In the genomic region with DNA sequence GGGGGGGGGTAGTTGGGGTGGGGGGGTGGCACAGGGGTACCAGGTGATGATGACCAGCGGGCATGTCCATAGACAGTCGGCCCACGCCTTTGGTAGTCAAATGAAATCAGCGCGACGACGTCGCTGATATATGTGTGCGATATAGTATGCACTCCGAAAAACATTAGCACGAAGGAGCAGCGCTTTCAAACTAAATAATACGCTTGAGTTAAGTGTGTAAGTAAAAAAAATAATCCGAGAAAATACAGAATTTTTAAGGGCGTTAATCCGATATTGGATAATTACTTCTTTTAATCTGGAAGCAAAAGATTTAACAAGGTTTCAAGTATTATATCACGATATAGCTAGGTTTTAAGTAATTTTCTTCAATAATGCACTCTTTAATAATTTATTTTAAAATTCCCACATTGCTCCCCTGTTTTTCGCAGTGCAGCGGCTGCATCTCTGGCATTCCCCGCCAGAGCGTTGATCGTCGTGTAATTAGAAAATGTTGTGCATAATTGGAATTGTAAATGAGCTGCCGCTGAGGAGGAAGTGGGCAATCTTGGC, we compare ENCODE assay signal across 2 fruit fly cellular contexts.
A peak's percentile ranks its signal among the peaks of the same experiment; 100 is the strongest.
TF ChIP-seq lines count a peak whose summit lies in the region.

No protein-coding gene starts in this region.

TF ChIP-seq in whole organism, embryonic, 481 proteins besides CTCF, POLR2A, EP300 and RAD21 (continued from another document):
- TF ChIP-seq CoRest (tag; optimal IDR thresholded peaks at IDR 0.05; lab: Kevin White, UChicago) (peak; percentile 4), CG7839 (tag; optimal IDR thresholded peaks at IDR 0.05; lab: Kevin White, UChicago) (no peak), nmo (GFP tag; optimal IDR thresholded peaks at IDR 0.05; lab: Kevin White, UChicago) (peak; percentile 10), dmrt99B (tag; optimal IDR thresholded peaks at IDR 0.05; lab: Kevin White, UChicago) (peak; percentile 22), CG2712 (tag; optimal IDR thresholded peaks at IDR 0.05; lab: Kevin White, UChicago) (peak; percentile 32), Xrp1 (GFP tag; IDR thresholded peaks at IDR 0.05; lab: Robert Waterston, UW) (0 out of 2 replicates have a peak, but pooled peaks have one; percentile 31), bsh (GFP tag; optimal IDR thresholded peaks at IDR 0.05; lab: Kevin White, UChicago) (peak; percentile 17 to 24), CG11504 (tag; optimal IDR thresholded peaks at IDR 0.05; lab: Kevin White, UChicago) (peak; percentile 49), Ssrp (tag; optimal IDR thresholded peaks at IDR 0.05; lab: Kevin White, UChicago) (peak; percentile 7), odd (GFP tag; optimal IDR thresholded peaks at IDR 0.05; lab: Kevin White, UChicago) (no peak), Sox102F (GFP tag; optimal IDR thresholded peaks at IDR 0.05; lab: Kevin White, UChicago) (peak; percentile 28), CG9797 (GFP tag; optimal IDR thresholded peaks at IDR 0.05; lab: Kevin White, UChicago) (no peak), CG34376 (GFP tag; optimal IDR thresholded peaks at IDR 0.05; lab: Kevin White, UChicago) (no peak), CG18262 (tag; optimal IDR thresholded peaks at IDR 0.05; lab: Kevin White, UChicago) (peak; percentile 21), Atf3 (GFP tag; optimal IDR thresholded peaks at IDR 0.05; lab: Kevin White, UChicago) (no peak), crp (GFP tag; optimal IDR thresholded peaks at IDR 0.05; lab: Kevin White, UChicago) (no peak), cg (GFP tag; optimal IDR thresholded peaks at IDR 0.05; lab: Kevin White, UChicago) (no peak), MTF-1 (GFP tag; optimal IDR thresholded peaks at IDR 0.05; lab: Kevin White, UChicago; ENCODE audit: borderline replicate concordance) (no peak)

TF ChIP-seq in whole organism, prepupa, 60 proteins besides CTCF, POLR2A, EP300 and RAD21 (continued from another document):
- peak; percentile 38 for TF ChIP-seq CG11762 (GFP tag; optimal IDR thresholded peaks at IDR 0.05; lab: Kevin White, UChicago; ENCODE audit: insufficient read depth)
- no peak for TF ChIP-seq CG7368 (GFP tag; optimal IDR thresholded peaks at IDR 0.05; lab: Kevin White, UChicago)
- no peak for TF ChIP-seq dsx (GFP tag; optimal IDR thresholded peaks at IDR 0.05; lab: Kevin White, UChicago; ENCODE audit: poor library complexity, severe bottlenecking)
- no peak for TF ChIP-seq Sox15 (GFP tag; optimal IDR thresholded peaks at IDR 0.05; lab: Kevin White, UChicago)
- peak; percentile 5 for TF ChIP-seq Ets96B (tag; optimal IDR thresholded peaks at IDR 0.05; lab: Kevin White, UChicago)
- no peak for TF ChIP-seq vri (GFP tag; optimal IDR thresholded peaks at IDR 0.05; lab: Kevin White, UChicago)
- TF ChIP-seq cyc (GFP tag; optimal IDR thresholded peaks at IDR 0.05; lab: Kevin White, UChicago) = no peak
- peak; percentile 15 for TF ChIP-seq CG34406 (GFP tag; optimal IDR thresholded peaks at IDR 0.05; lab: Kevin White, UChicago)
- TF ChIP-seq CG31627 (GFP tag; optimal IDR thresholded peaks at IDR 0.05; lab: Kevin White, UChicago) = peak; percentile 10
- no peak for TF ChIP-seq CG6792 (GFP tag; optimal IDR thresholded peaks at IDR 0.05; lab: Kevin White, UChicago)
- TF ChIP-seq dac (GFP tag; optimal IDR thresholded peaks at IDR 0.05; lab: Kevin White, UChicago) = peak; percentile 59
- no peak for TF ChIP-seq CG9139 (GFP tag; optimal IDR thresholded peaks at IDR 0.05; lab: Kevin White, UChicago)
- peak; percentile 63; the same call in 2 of the 3 replicates for TF ChIP-seq eg (GFP tag; IDR thresholded peaks at IDR 0.05; lab: Robert Waterston, UW)
- peak; percentile 39 for TF ChIP-seq OdsH (GFP tag; optimal IDR thresholded peaks at IDR 0.05; lab: Kevin White, UChicago)
- TF ChIP-seq fkh (GFP tag; optimal IDR thresholded peaks at IDR 0.05; lab: Kevin White, UChicago) = no peak
- no peak for TF ChIP-seq CG8632 (GFP tag; optimal IDR thresholded peaks at IDR 0.05; lab: Kevin White, UChicago)
- TF ChIP-seq Ets21C (GFP tag; optimal IDR thresholded peaks at IDR 0.05; lab: Kevin White, UChicago) = no peak
- no peak for TF ChIP-seq CG11902 (GFP tag; optimal IDR thresholded peaks at IDR 0.05; lab: Kevin White, UChicago)
- no peak for TF ChIP-seq CG16779 (tag; optimal IDR thresholded peaks at IDR 0.05; lab: Kevin White, UChicago)
- peak; percentile 80 for TF ChIP-seq CG15336 (GFP tag; IDR thresholded peaks at IDR 0.05; lab: Robert Waterston, UW)
- TF ChIP-seq Hr39 (GFP tag; optimal IDR thresholded peaks at IDR 0.05; lab: Kevin White, UChicago) = peak; percentile 15
- no peak for TF ChIP-seq ss (GFP tag; optimal IDR thresholded peaks at IDR 0.05; lab: Kevin White, UChicago)
- TF ChIP-seq pdm3 (GFP tag; optimal IDR thresholded peaks at IDR 0.05; lab: Kevin White, UChicago) = peak; percentile 38
- TF ChIP-seq acj6 (GFP tag; optimal IDR thresholded peaks at IDR 0.05; lab: Kevin White, UChicago) = peak; percentile 45
- TF ChIP-seq CG8319 (GFP tag; optimal IDR thresholded peaks at IDR 0.05; lab: Kevin White, UChicago) = no peak
- TF ChIP-seq Gug (GFP tag; IDR thresholded peaks at IDR 0.05; lab: Robert Waterston, UW) = peak; percentile 37; the same call in 1 of the 2 replicates
- no peak for TF ChIP-seq Hr38 (GFP tag; optimal IDR thresholded peaks at IDR 0.05; lab: Kevin White, UChicago)
- no peak for TF ChIP-seq Blimp-1 (GFP tag; optimal IDR thresholded peaks at IDR 0.05; lab: Kevin White, UChicago)
- peak; percentile 4 for TF ChIP-seq svp (GFP tag; lab: Kevin White, UChicago)
- TF ChIP-seq Eip78C (GFP tag; lab: Kevin White, UChicago) = peak; percentile 79
- no peak for TF ChIP-seq Eip93F (GFP tag; optimal IDR thresholded peaks at IDR 0.05; lab: Kevin White, UChicago)
- peak; percentile 38 for TF ChIP-seq Eip75B (GFP tag; optimal IDR thresholded peaks at IDR 0.05; lab: Kevin White, UChicago)
TF ChIP-seq in whole organism, prepupa: peak in this region for 36.
